Worm (Caenorhabditis elegans) whole organism, young adult: ENCODE data around the gene C02H6.3.
"Not testable (repeated sequence)": the region's sequence is repeated elsewhere in the genome, so short reads cannot be mapped to it uniquely, and the experiment has no call there.

Experiments
- B0336.3 ChIP-seq: fragments of 200-800 bp; sonication (Bioruptor generic); IDR thresholded peaks from 2 replicates; pipeline ENCODE4 v1.3.6; 2022; ENCODE audit warnings: missing genetic modification characterization, missing compliant biosample characterization
- D2030.7 ChIP-seq: fragments of 200-800 bp; sonication (Bioruptor generic); IDR thresholded peaks from 2 replicates; pipeline ENCODE4 v1.3.6; 2022; ENCODE audit warnings: missing genetic modification reagents, missing genetic modification characterization, missing compliant biosample characterization
- F23B12.7 ChIP-seq: sonication (generic microtip); optimal IDR thresholded peaks from 2 replicates; lab custom pipeline; 2017; ENCODE audit warnings: missing genetic modification characterization, mild to moderate bottlenecking, missing compliant biosample characterization, antibody characterized with exemption, moderate library complexity; ENCODE audit not compliant: insufficient read depth
- bed-2 ChIP-seq: fragments of 200-800 bp; sonication (Bioruptor generic); IDR thresholded peaks from 2 replicates; pipeline ENCODE4 v1.3.6; 2022; ENCODE audit warnings: missing genetic modification reagents, missing genetic modification characterization, missing compliant biosample characterization
- ceh-100 ChIP-seq: fragments of 200-800 bp; sonication (Bioruptor generic); IDR thresholded peaks from 2 replicates; pipeline ENCODE4 v1.3.6; 2022; ENCODE audit warnings: missing genetic modification reagents, missing genetic modification characterization, missing compliant biosample characterization
- ceh-40 ChIP-seq: fragments of 200-800 bp; sonication (Bioruptor generic); IDR thresholded peaks from 2 replicates; pipeline ENCODE4 v1.3.6; 2022; ENCODE audit warnings: missing genetic modification characterization, missing compliant biosample characterization
- efl-1 ChIP-seq: fragments of 150-350 bp; optimal IDR thresholded peaks from 2 replicates; lab custom pipeline; 2014; ENCODE audit warnings: missing biosample characterization, missing genetic modification reagents, missing genetic modification characterization
- egl-44 ChIP-seq: fragments of 200-800 bp; sonication (Bioruptor generic); IDR thresholded peaks from 2 replicates; pipeline ENCODE4 v1.3.6; 2022; ENCODE audit warnings: missing genetic modification reagents, missing genetic modification characterization, missing compliant biosample characterization
- egrh-3 ChIP-seq: fragments of 200-800 bp; sonication (Bioruptor generic); IDR thresholded peaks from 2 replicates; pipeline ENCODE4 v1.3.6; 2022; ENCODE audit warnings: missing genetic modification reagents, missing genetic modification characterization, missing compliant biosample characterization
- nhr-90 ChIP-seq: sonication (generic microtip); optimal IDR thresholded peaks from 2 replicates; lab custom pipeline; 2016; ENCODE audit warnings: missing genotype, mild to moderate bottlenecking, missing genetic modification characterization, missing compliant biosample characterization
- tbx-9 ChIP-seq: sonication (generic microtip); optimal IDR thresholded peaks from 2 replicates; lab custom pipeline; 2016; ENCODE audit warnings: borderline replicate concordance, missing genetic modification characterization, inconsistent platforms, missing compliant biosample characterization
- xnd-1 ChIP-seq: sonication (generic microtip); optimal IDR thresholded peaks from 2 replicates; lab custom pipeline; 2016; ENCODE audit warnings: missing genotype, missing genetic modification reagents, missing genetic modification characterization, missing compliant biosample characterization

C02H6.3 gene

DNA sequence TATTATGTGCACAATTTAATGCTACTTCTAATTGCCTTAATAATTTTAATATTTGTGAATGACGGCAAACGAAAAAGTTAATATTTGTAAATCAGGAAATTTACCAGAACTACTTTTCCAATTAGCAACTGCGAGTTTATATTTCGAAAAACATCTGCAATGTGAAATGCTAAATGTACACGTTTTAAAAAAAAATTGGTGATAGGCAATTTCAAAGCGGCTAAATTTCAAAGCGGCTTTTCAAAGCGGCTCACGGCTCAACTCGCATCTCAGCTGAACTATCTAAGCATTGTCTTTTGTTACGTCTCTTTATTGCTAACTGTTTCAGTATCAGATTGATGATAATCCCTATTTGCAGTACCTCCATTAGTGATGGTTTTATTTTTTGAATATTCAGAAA lies 47.8 kb downstream of the C02H6.3 start, which contains the start of gene srh-187:
TSS of gene srh-187 (minus strand) at position 101 of the 400 bp plus-strand sequence.
- TF ChIP-seq B0336.3 (GFP tag; lab: Robert Waterston, UW) (no peak), F23B12.7 (tag; lab: Kevin White, UChicago) (no peak), egrh-3 (no peak), D2030.7 (GFP tag; lab: Robert Waterston, UW) (no peak), egl-44 (GFP tag; lab: Robert Waterston, UW) (no peak), bed-2 (GFP tag; lab: Robert Waterston, UW) (no peak), ceh-40 (GFP tag; lab: Robert Waterston, UW) (no peak), nhr-90 (no peak), ceh-100 (no peak)

- TF ChIP-seq xnd-1 (tag; lab: Kevin White, UChicago); tbx-9 (tag; lab: Kevin White, UChicago); efl-1: not testable (repeated sequence)
Observed at ce11 chrV:7337218-7337617, 50.4 kb downstream of the C02H6.3 start, which contains the start of gene F10G2.7. Gene F10G2.7, minus strand, starts transcription at chrV:7337318.
